Fruit fly (Drosophila melanogaster): ENCODE measurements around the gene Sfxn1-3.

Sfxn1-3 gene

DNA sequence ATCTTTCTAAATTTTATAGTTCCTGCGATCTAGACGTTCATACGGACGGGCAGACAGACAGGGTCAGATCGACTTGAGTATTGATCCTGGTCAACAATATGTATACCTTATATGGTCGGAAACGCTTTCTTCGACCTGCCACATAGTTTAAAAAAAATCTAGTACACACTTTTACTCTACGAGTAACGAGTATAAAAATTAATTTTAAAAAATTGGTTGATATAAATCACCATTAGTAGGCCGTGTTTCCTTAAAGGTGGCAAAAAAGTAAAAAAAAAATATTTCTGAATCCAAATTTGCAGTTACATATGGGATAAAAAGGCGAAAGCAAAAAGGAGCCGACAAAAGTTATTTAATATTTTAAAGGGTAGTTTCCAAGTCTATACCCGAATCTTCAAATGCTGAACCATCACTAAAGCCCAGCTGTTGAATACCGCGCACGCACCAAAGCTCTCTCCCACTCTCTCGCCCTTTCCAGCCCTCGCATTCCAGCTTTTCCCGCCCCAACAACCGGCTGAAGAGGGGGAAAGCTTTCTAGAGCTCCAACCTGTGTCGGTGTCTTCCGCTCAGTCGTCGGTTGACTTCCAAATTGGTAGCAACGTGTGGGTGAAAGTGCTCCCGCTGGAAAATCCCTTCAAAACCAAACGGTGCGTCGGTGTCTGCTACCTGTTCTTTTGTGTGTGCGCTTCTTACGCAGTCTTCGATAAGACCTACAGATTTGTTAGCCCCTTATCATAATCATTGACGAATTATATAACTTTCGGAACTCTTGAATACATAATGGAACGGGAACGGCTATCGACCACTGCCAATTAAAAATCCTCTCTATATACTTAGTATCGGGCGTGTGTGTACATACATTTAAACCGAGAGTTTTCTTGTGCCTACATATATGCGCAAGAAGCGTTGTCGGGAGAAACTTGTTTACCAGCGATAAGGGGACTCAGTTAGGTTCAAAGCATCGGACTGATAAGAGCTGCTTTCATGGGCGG is at the start of gene Sfxn1-3:
Gene Sfxn1-3, plus strand, starts transcription at position 238 of the 992 bp plus-strand sequence.
- TF ChIP-seq Ets98B (GFP tag; IDR thresholded peaks at IDR 0.05) (no peak; the same call in 1 of the 2 replicates), CG8301 (tag; optimal IDR thresholded peaks at IDR 0.05) (no peak), fd96Ca (GFP tag; IDR thresholded peaks at IDR 0.05) (no peak), CG15710 (tag; optimal IDR thresholded peaks at IDR 0.05) (no peak), CG12605 (GFP tag; IDR thresholded peaks at IDR 0.05) (peak; percentile 53; the same call in 1 of the 2 replicates), EcR (GFP tag; optimal IDR thresholded peaks at IDR 0.05) (peak; percentile 82), Snoo (tag; optimal IDR thresholded peaks at IDR 0.05) (peak; percentile 39), D1 (tag; optimal IDR thresholded peaks at IDR 0.05) (peak; percentile 67), gl (tag; optimal IDR thresholded peaks at IDR 0.05) (peak; percentile 13), rn (GFP tag; IDR thresholded peaks at IDR 0.05) (no peak), CG17806 (tag; optimal IDR thresholded peaks at IDR 0.05) (peak; percentile 5), Pif1B (GFP tag; optimal IDR thresholded peaks at IDR 0.05) (peak; percentile 54), CG34367 (tag; optimal IDR thresholded peaks at IDR 0.05) (no peak), CG14655 (GFP tag; optimal IDR thresholded peaks at IDR 0.05) (no peak), CG4496 (GFP tag; IDR thresholded peaks at IDR 0.05) (no peak)

- TF ChIP-seq fd96Ca (GFP tag; IDR thresholded peaks at IDR 0.05): no peak; the same call in 2 of the 3 replicates
- TF ChIP-seq CG32121 (GFP tag; IDR thresholded peaks at IDR 0.05): peak; percentile 42
- TF ChIP-seq CG34367 (tag; optimal IDR thresholded peaks at IDR 0.05): peak; percentile 13
- no peak for TF ChIP-seq CG12605 (GFP tag; IDR thresholded peaks at IDR 0.05)
- peak; percentile 65 for TF ChIP-seq CG4496 (GFP tag; IDR thresholded peaks at IDR 0.05)
- peak; percentile 50 for TF ChIP-seq Snoo (tag; optimal IDR thresholded peaks at IDR 0.05)
- no peak for TF ChIP-seq Pif1A (GFP tag; optimal IDR thresholded peaks at IDR 0.05)
Observed at dm6 chr3R:4333964-4334363, 44.4 kb upstream of the Sfxn1-3 start, which contains the start of gene CG9776. CG9776 (minus strand) TSS chr3R:4334071.

dm6 chr3R:4334798-4335197 is 43.6 kb upstream of the Sfxn1-3 start, which contains the start of gene CG14645:
CG14645 (plus strand) TSS chr3R:4335098.
- TF ChIP-seq CG10348 (GFP tag; IDR thresholded peaks at IDR 0.05): no peak
- TF ChIP-seq Pif1B (GFP tag; optimal IDR thresholded peaks at IDR 0.05): no peak
- TF ChIP-seq fd96Ca (GFP tag; IDR thresholded peaks at IDR 0.05): no peak
- no peak for TF ChIP-seq EcR (GFP tag; optimal IDR thresholded peaks at IDR 0.05)
- TF ChIP-seq CG15710 (tag; optimal IDR thresholded peaks at IDR 0.05): no peak

DNA sequence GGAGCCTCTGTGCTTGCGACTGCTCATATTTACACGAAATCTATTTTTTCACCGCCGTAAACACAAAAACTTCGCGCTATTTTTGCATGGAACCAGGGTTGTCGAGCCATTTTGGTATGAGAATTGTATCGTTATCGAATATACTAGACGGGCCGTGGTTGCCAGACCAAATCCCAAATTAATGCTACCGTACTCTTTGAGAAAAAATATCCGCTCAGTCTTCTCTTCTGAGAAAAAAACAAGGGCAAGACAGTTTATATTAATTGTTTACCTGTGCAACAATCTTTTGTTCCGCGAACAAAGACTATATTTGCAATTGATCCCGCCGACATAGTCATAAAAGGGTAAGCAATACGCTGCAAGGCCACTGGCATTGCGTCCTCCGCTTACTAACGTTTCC is 40.8 kb upstream of the Sfxn1-3 start, which contains the start of the genes Skp2 and CG1103:
Gene Skp2, minus strand, starts transcription at position 95 of the 400 bp plus-strand sequence.
Gene CG1103, plus strand, starts transcription at position 176 of the 400 bp plus-strand sequence.
- TF ChIP-seq Snoo (tag; optimal IDR thresholded peaks at IDR 0.05) (peak; percentile 3), EcR (GFP tag; optimal IDR thresholded peaks at IDR 0.05) (peak; percentile 55), CG12605 (GFP tag; IDR thresholded peaks at IDR 0.05) (no peak)

DNA sequence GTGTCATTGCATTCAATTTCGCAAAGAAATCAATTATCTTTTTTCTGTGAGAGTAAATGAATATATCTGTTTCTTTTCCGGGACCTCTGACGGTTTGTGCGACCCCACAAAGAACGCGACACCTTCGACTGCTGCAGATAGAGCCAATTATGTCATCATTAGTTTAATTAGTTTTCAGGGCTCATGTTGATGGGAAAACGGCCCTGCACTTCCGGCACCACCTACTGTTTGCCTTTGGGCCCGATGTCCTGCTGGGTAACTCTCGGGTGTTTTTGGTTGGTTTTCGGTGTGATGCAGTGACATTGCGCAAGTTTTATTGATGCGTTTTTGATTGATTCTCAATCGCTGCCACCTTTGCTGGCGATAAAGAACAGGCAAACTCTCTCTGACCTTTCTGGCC is 38.2 kb upstream of the Sfxn1-3 start:
- TF ChIP-seq Pif1A (GFP tag; optimal IDR thresholded peaks at IDR 0.05): no peak
- TF ChIP-seq Pif1B (GFP tag; optimal IDR thresholded peaks at IDR 0.05): no peak
- no peak for TF ChIP-seq Ets98B (GFP tag; IDR thresholded peaks at IDR 0.05)
- TF ChIP-seq CG15710 (tag; optimal IDR thresholded peaks at IDR 0.05): no peak
- no peak for TF ChIP-seq CG17806 (tag; optimal IDR thresholded peaks at IDR 0.05)
- no peak for TF ChIP-seq CG13204 (GFP tag; optimal IDR thresholded peaks at IDR 0.05)
- no peak for TF ChIP-seq rn (GFP tag; IDR thresholded peaks at IDR 0.05)
- TF ChIP-seq CG8301 (tag; optimal IDR thresholded peaks at IDR 0.05): no peak
- TF ChIP-seq EcR (GFP tag; optimal IDR thresholded peaks at IDR 0.05): no peak
- TF ChIP-seq fd96Ca (GFP tag; IDR thresholded peaks at IDR 0.05): no peak
- TF ChIP-seq CG14655 (GFP tag; optimal IDR thresholded peaks at IDR 0.05): no peak
- TF ChIP-seq CG10348 (GFP tag; IDR thresholded peaks at IDR 0.05): no peak
- no peak for TF ChIP-seq gl (tag; optimal IDR thresholded peaks at IDR 0.05)

DNA sequence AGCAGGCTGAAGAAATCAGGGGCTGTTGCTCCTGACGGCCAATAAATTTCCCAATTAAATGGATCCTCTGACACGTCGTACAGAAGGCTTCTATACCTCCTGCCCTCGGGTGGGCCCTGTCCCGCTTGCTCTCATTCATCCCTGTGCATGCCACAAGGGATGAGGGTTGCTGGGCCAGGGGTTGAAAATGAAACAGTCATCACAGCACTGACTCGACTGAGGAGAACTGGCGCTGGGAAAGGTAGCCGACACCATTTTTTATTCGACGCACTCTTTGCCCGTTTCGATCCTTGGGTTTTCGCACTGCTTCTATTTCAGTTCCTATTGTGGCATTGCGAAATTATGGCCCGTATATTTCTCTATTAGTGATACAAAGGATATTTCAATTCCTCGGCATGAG is 37.2 kb upstream of the Sfxn1-3 start:
- no peak for TF ChIP-seq Pif1B (GFP tag; optimal IDR thresholded peaks at IDR 0.05)
- no peak for TF ChIP-seq CG8301 (tag; optimal IDR thresholded peaks at IDR 0.05)
- TF ChIP-seq CG13204 (GFP tag; optimal IDR thresholded peaks at IDR 0.05): no peak
- no peak for TF ChIP-seq CG4496 (GFP tag; IDR thresholded peaks at IDR 0.05)
- TF ChIP-seq fd96Ca (GFP tag; IDR thresholded peaks at IDR 0.05): no peak
- no peak for TF ChIP-seq EcR (GFP tag; optimal IDR thresholded peaks at IDR 0.05)
- TF ChIP-seq CG15710 (tag; optimal IDR thresholded peaks at IDR 0.05): no peak
- no peak for TF ChIP-seq D1 (tag; optimal IDR thresholded peaks at IDR 0.05)
- no peak for TF ChIP-seq CG17806 (tag; optimal IDR thresholded peaks at IDR 0.05)
- no peak for TF ChIP-seq rn (GFP tag; IDR thresholded peaks at IDR 0.05)
- TF ChIP-seq CG9948 (tag; optimal IDR thresholded peaks at IDR 0.05): no peak
- no peak for TF ChIP-seq Snoo (tag; optimal IDR thresholded peaks at IDR 0.05)
- no peak for TF ChIP-seq CG8159 (tag; optimal IDR thresholded peaks at IDR 0.05)
- no peak for TF ChIP-seq CG32121 (GFP tag; IDR thresholded peaks at IDR 0.05)
- TF ChIP-seq CG10348 (GFP tag; IDR thresholded peaks at IDR 0.05): no peak
- TF ChIP-seq CG34367 (tag; optimal IDR thresholded peaks at IDR 0.05): no peak
- TF ChIP-seq Ets98B (GFP tag; IDR thresholded peaks at IDR 0.05): no peak
